Worm (Caenorhabditis elegans) whole organism, L4/young adult: ENCODE results near the gene pqn-96.

Source experiments
- W03F9.2 ChIP-seq: fragments of 150-350 bp; optimal IDR thresholded peaks from 2 replicates; lab custom pipeline; 2014; ENCODE audit warnings: missing biosample characterization, missing genetic modification characterization
- dao-5 ChIP-seq: sonication (generic microtip); optimal IDR thresholded peaks from 2 replicates; lab custom pipeline; 2016; ENCODE audit warnings: missing genotype, missing genetic modification characterization, moderate library complexity, missing compliant biosample characterization
- him-1 ChIP-seq: sonication (generic microtip); optimal IDR thresholded peaks from 2 replicates; lab custom pipeline; 2016; ENCODE audit warnings: missing genotype, missing genetic modification reagents, missing genetic modification characterization, missing compliant biosample characterization

- TF ChIP-seq dao-5 = no peak
- TF ChIP-seq W03F9.2 (tag; lab: Kevin White, UChicago) = peak; percentile 61
- no peak for TF ChIP-seq him-1 (tag; lab: Kevin White, UChicago)
Measured at ce11 chrIII:8449160-8449807, 10.1 kb upstream of the pqn-96 start, which contains the start of gene mrpl-32.
